Fruit fly (Drosophila melanogaster): ENCODE results near the gene mfas.

DNA sequence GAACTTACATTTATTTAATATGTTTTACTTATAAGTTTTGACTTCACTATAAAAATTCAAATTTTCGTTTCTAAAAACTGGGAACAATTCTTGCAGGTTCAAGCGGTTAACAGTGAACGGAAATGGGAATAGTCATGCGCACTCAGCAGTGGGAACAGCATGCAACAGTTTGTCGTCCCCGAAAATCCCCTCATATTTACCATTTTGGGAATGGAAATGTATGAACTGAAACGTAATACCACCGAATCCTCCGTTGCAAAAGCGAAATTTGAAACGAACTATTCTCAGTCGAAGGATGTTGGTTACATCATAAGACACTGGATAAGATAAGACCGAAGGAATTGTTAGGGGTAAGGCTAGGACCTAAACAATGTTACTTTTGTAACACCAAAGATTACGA lies 27.9 kb upstream of the mfas start:
- TF ChIP-seq Myc (optimal IDR thresholded peaks at IDR 0.05) = no peak
- TF ChIP-seq insv (optimal IDR thresholded peaks at IDR 0.05) = no peak
- no peak for TF ChIP-seq Sin3A (optimal IDR thresholded peaks at IDR 0.05)
- no peak for TF ChIP-seq h (optimal IDR thresholded peaks at IDR 0.05)

Data from Kc167 (cell line).